Fruit fly (Drosophila melanogaster) whole organism, pupa: ENCODE results near the gene Ugt37A1.
A peak's percentile ranks its signal among the peaks of the same experiment; 100 is the strongest.

ENCODE experiments used
- CG10348 ChIP-seq: fragments of 200-800 bp; sonication (Bioruptor generic); IDR thresholded peaks from 2 replicates; pipeline ENCODE4 v1.3.6; 2022; ENCODE audit warnings: missing biosample characterization, missing genetic modification characterization
- CG12605 ChIP-seq: fragments of 200-800 bp; sonication (Bioruptor generic); IDR thresholded peaks from 2 replicates; pipeline ENCODE4 v1.3.6; 2022; ENCODE audit warnings: missing biosample characterization, missing genetic modification characterization
- CG13204 ChIP-seq: fragments of 200-800 bp; sonication (Bioruptor generic); optimal IDR thresholded peaks from 2 replicates; lab custom pipeline; 2018; ENCODE audit warnings: missing biosample characterization, mild to moderate bottlenecking, missing genetic modification characterization, moderate library complexity
- CG14655 ChIP-seq: fragments of 200-800 bp; sonication (Bioruptor generic); optimal IDR thresholded peaks from 3 replicates; lab custom pipeline; 2017; ENCODE audit warnings: mild to moderate bottlenecking, missing biosample characterization, missing genetic modification reagents, missing genetic modification characterization
- CG15710 ChIP-seq: fragments of 200-800 bp; sonication (Bioruptor generic); optimal IDR thresholded peaks from 2 replicates; lab custom pipeline; 2018; ENCODE audit warnings: missing biosample characterization, mild to moderate bottlenecking, missing genetic modification characterization, moderate library complexity
- CG17806 ChIP-seq: fragments of 200-800 bp; sonication (Bioruptor generic); optimal IDR thresholded peaks from 2 replicates; lab custom pipeline; 2018; ENCODE audit warnings: missing biosample characterization, mild to moderate bottlenecking, missing genetic modification characterization, moderate library complexity
- CG32121 ChIP-seq: fragments of 200-800 bp; sonication (Bioruptor generic); IDR thresholded peaks from 2 replicates; pipeline ENCODE4 v1.3.6; 2022; ENCODE audit warnings: missing biosample characterization, missing genetic modification characterization
- CG34367 ChIP-seq: fragments of 200-800 bp; sonication (Bioruptor generic); optimal IDR thresholded peaks from 2 replicates; lab custom pipeline; 2018; ENCODE audit warnings: missing biosample characterization, mild to moderate bottlenecking, missing genetic modification characterization
- CG4496 ChIP-seq: fragments of 200-800 bp; sonication (Bioruptor generic); IDR thresholded peaks from 3 replicates; pipeline ENCODE4 v1.3.6; 2022; ENCODE audit warnings: missing biosample characterization, missing genetic modification characterization
- CG8159 ChIP-seq: fragments of 200-800 bp; sonication (Bioruptor generic); optimal IDR thresholded peaks from 3 replicates; lab custom pipeline; 2018; ENCODE audit warnings: missing biosample characterization, mild to moderate bottlenecking, missing genetic modification characterization, moderate library complexity
- CG8301 ChIP-seq: fragments of 200-800 bp; sonication (Bioruptor generic); optimal IDR thresholded peaks from 2 replicates; lab custom pipeline; 2018; ENCODE audit warnings: missing biosample characterization, mild to moderate bottlenecking, missing genetic modification characterization
- CG9948 ChIP-seq: fragments of 200-800 bp; sonication (Bioruptor generic); optimal IDR thresholded peaks from 2 replicates; lab custom pipeline; 2018; ENCODE audit warnings: missing biosample characterization, mild to moderate bottlenecking, missing genetic modification characterization, moderate library complexity
- D1 ChIP-seq: fragments of 200-800 bp; sonication (Bioruptor generic); optimal IDR thresholded peaks from 2 replicates; lab custom pipeline; 2018; ENCODE audit warnings: missing biosample characterization, mild to moderate bottlenecking, missing genetic modification characterization, moderate library complexity
- EcR ChIP-seq: fragments of 200-800 bp; sonication (Bioruptor generic); optimal IDR thresholded peaks from 3 replicates; lab custom pipeline; 2019; ENCODE audit warnings: missing biosample characterization, missing genetic modification characterization, mild to moderate bottlenecking, moderate library complexity, missing genetic modification reagents
- Ets98B ChIP-seq: fragments of 200-800 bp; sonication (Bioruptor generic); IDR thresholded peaks from 2 replicates; pipeline ENCODE4 v1.3.6; 2022; ENCODE audit warnings: missing biosample characterization, missing genetic modification characterization
- Pif1A ChIP-seq: fragments of 200-800 bp; sonication (Bioruptor generic); optimal IDR thresholded peaks from 3 replicates; lab custom pipeline; 2016; ENCODE audit warnings: missing biosample characterization, missing genetic modification characterization
- Pif1B ChIP-seq: fragments of 200-800 bp; sonication (Bioruptor generic); optimal IDR thresholded peaks from 3 replicates; lab custom pipeline; 2016; ENCODE audit warnings: missing biosample characterization, missing genetic modification characterization
- Snoo ChIP-seq: fragments of 200-800 bp; sonication (Bioruptor generic); optimal IDR thresholded peaks from 3 replicates; lab custom pipeline; 2017; ENCODE audit warnings: missing biosample characterization, mild to moderate bottlenecking, missing genetic modification characterization, inconsistent platforms
- fd96Ca ChIP-seq: fragments of 200-800 bp; sonication (Bioruptor generic); IDR thresholded peaks from 3 replicates; pipeline ENCODE4 v1.3.6; 2022; ENCODE audit warnings: missing biosample characterization, missing genetic modification characterization
- gl ChIP-seq: fragments of 200-800 bp; sonication (Bioruptor generic); optimal IDR thresholded peaks from 2 replicates; lab custom pipeline; 2018; ENCODE audit warnings: missing biosample characterization, mild to moderate bottlenecking, missing genetic modification characterization
- rn ChIP-seq: fragments of 200-800 bp; sonication (Bioruptor generic); IDR thresholded peaks from 2 replicates; pipeline ENCODE4 v1.3.6; 2022; ENCODE audit warnings: missing biosample characterization, missing genetic modification characterization

Ugt37A1 gene

DNA sequence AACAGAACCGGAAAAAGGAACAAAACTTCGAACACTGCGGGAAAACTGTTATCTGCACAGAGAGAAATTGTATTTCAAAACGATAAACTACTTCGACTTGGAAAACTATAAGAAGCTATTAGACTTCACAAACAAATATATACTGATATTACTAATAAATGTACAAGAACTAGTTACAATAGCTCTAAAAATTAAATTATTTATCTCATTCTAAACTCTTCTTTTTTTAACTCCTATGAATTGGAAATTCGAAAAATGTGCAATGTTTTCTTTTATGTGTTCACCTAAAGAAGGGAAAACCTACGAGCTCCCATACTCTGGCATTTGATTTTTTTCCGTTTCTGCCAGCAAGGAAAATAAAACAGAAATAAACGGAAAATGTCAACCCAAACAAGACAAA is 27.5 kb upstream of the Ugt37A1 start:
- TF ChIP-seq CG4496 (GFP tag; lab: Robert Waterston, UW) (no peak), CG32121 (GFP tag; lab: Robert Waterston, UW) (no peak), CG12605 (no peak), CG17806 (no peak), CG15710 (tag; lab: Kevin White, UChicago) (no peak), CG14655 (GFP tag; lab: Kevin White, UChicago) (peak; percentile 53), CG8301 (tag; lab: Kevin White, UChicago) (peak; percentile 6), Ets98B (GFP tag; lab: Robert Waterston, UW) (0 out of 2 replicates have a peak, but pooled peaks have one; percentile 2), fd96Ca (GFP tag; lab: Robert Waterston, UW) (no peak)

DNA sequence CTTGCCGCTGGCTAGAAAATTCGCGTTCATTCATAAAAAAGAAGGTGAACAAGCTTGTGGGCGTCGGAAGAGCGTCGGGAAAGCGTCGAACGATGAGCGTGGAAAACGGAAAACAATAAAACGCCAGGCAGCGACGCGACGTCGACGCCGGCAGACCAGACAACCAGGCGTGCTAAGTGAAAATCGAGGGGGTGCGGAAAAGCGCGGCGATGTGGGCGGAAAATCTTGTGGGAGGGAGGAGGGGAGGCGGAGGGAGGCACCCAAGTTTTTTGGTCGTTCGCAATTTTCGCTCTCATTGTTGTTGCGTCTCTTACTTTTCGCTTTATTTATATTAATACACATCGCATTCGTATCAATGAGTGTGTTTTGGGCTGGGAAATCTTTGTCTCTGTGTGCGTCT is 27.0 kb upstream of the Ugt37A1 start:
- TF ChIP-seq gl (tag; lab: Kevin White, UChicago) (no peak), CG8301 (tag; lab: Kevin White, UChicago) (no peak), CG17806 (no peak), CG14655 (GFP tag; lab: Kevin White, UChicago) (no peak), Snoo (no peak), CG34367 (tag; lab: Kevin White, UChicago) (no peak), CG32121 (GFP tag; lab: Robert Waterston, UW) (peak; percentile 47; the same call in 1 of the 2 replicates), CG12605 (no peak), Pif1B (no peak), CG15710 (tag; lab: Kevin White, UChicago) (no peak), CG9948 (tag; lab: Kevin White, UChicago) (no peak), Ets98B (GFP tag; lab: Robert Waterston, UW) (0 out of 2 replicates have a peak, but pooled peaks have one; percentile 16)

DNA sequence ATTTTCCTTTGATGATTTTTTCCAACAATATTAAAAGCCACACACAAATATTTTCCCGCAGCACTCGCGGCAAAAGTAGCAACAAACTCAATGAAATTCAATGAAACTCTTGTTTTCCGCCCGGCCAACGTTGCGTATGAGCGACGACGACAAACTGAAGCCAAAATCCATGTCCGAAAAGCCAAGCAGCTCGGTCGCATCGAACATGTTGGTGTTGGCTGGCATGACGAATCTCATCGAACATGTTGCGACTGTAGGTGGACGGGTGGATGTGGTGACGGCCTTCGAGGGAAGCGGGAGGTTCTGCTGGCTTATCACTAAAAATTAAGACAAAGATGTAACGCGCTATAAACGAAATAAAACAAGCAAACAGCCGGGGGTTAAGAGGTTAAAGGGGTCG is 25.3 kb upstream of the Ugt37A1 start:
- TF ChIP-seq Pif1A (no peak), CG10348 (GFP tag; lab: Robert Waterston, UW) (no peak), Snoo (no peak), CG4496 (GFP tag; lab: Robert Waterston, UW) (peak; percentile 48; the same call in 1 of the 3 replicates), Ets98B (GFP tag; lab: Robert Waterston, UW) (no peak), fd96Ca (GFP tag; lab: Robert Waterston, UW) (0 out of 3 replicates have a peak, but pooled peaks have one; percentile 18)

DNA sequence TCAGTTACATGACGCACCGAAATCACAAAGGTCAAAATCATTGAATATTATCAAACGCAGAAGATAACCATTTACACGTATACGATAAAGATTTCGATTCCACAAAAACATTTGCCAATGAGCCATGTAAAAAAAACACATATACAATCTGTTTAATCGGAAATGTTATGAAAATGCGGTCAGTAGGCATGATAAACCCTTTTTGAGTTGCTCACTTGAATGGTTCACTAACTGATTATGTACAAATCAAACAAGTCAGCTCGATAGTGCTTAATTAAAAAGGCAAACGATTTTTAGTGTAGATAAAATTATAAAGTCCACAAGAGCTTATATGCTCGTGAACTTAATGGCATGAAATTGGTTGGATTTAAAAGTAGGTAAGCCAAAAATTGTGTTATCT is 23.1 kb upstream of the Ugt37A1 start:
- TF ChIP-seq CG13204 (GFP tag; lab: Kevin White, UChicago) (no peak), D1 (no peak), CG17806 (no peak), gl (tag; lab: Kevin White, UChicago) (no peak), CG34367 (tag; lab: Kevin White, UChicago) (no peak), Snoo (no peak), EcR (GFP tag; lab: Kevin White, UChicago) (no peak), CG14655 (GFP tag; lab: Kevin White, UChicago) (no peak), CG10348 (GFP tag; lab: Robert Waterston, UW) (no peak), CG15710 (tag; lab: Kevin White, UChicago) (no peak)
- TF ChIP-seq, all 21 proteins: peak for 0

DNA sequence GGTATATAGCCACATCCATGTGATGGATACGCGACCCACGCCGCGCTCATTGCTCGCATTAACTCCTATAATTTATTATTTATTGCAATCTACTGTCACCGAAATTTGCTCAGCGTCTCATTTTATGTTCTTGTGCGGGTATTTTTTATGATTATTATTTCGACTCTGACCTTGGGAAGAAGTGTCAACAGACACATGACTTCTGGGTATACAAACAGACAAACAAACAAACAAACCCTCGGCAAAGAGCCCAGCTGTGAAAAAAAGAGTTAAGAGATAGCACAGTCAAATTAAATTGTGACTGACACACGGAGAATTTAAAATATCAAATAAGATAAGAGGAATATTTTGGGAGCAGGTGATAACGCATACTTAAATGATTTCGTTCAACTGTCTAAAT is 16.1 kb upstream of the Ugt37A1 start:
- TF ChIP-seq D1: no peak
- TF ChIP-seq CG14655 (GFP tag; lab: Kevin White, UChicago): no peak
- TF ChIP-seq Snoo: no peak
- no peak for TF ChIP-seq CG15710 (tag; lab: Kevin White, UChicago)

DNA sequence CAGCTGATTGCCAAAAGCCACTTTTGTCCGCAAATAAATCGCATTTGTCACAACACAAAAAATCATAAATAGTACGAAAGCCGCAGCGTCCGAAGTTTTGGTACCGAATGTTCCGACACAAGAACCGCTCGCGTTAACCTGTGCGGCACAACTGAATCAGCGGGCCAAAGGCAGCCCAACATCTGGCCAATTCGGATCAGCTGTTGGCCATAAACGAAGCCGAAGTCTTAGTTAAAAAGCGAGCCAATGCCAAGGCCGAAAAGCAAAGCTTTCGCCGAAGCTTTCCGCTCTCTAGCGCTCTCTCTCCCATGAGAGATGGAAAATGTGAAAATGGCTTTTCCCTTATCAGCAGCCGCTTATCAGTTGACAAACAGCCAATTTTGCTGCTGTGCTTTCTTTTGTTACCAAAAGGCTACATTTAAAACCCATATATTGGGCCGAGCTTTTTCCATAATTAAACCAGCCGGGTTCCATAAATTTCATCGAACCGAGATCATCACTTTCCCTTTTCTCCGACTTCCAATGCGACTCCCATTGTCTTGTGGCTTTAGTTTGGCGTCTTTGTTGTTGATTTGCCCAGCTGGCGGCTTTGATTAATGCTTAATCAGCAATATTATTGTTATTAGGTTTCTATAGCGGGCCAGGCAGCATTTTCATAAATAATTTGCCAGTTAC is 8.4 kb upstream of the Ugt37A1 start, which contains the start of gene CG16798:
Gene CG16798 (minus strand): TSS at position 216 of the 675 bp plus-strand sequence.
- TF ChIP-seq CG14655 (GFP tag; lab: Kevin White, UChicago) (no peak), CG32121 (GFP tag; lab: Robert Waterston, UW) (no peak), Pif1A (no peak), fd96Ca (GFP tag; lab: Robert Waterston, UW) (no peak), rn (GFP tag; lab: Robert Waterston, UW) (no peak), Snoo (no peak)

DNA sequence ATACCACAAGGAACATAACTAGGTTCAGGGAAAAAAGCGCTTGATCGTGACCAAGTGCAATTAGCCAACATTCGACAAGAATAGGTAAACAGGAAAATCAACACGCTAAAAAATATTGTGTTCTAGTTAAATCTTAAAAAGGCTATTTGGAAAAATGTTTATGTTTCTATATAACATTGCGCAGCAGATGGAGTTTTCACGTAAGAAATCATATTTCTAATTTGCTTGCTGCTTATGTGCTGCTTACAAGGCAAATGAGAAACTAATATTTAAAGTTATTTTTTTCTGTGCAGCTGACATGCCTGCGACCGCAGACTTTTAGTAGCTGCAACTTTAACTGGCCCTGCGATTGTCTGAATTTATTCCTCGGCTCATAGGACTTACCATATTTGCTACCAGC is 7.4 kb upstream of the Ugt37A1 start:
- TF ChIP-seq CG17806 (peak; percentile 84), CG32121 (GFP tag; lab: Robert Waterston, UW) (no peak), Ets98B (GFP tag; lab: Robert Waterston, UW) (no peak), gl (tag; lab: Kevin White, UChicago) (peak; percentile 61), CG14655 (GFP tag; lab: Kevin White, UChicago) (peak; percentile 80), Pif1A (peak; percentile 70), CG9948 (tag; lab: Kevin White, UChicago) (peak; percentile 84), CG12605 (peak; percentile 68; the same call in 1 of the 2 replicates), CG10348 (GFP tag; lab: Robert Waterston, UW) (no peak), EcR (GFP tag; lab: Kevin White, UChicago) (no peak), CG15710 (tag; lab: Kevin White, UChicago) (peak; percentile 78), CG13204 (GFP tag; lab: Kevin White, UChicago) (peak; percentile 46), D1 (no peak), CG8301 (tag; lab: Kevin White, UChicago) (peak; percentile 68), Pif1B (peak; percentile 65), CG34367 (tag; lab: Kevin White, UChicago) (peak; percentile 77), fd96Ca (GFP tag; lab: Robert Waterston, UW) (no peak), Snoo (no peak), CG4496 (GFP tag; lab: Robert Waterston, UW) (peak; percentile 69; the same call in 2 of the 3 replicates), CG8159 (tag; lab: Kevin White, UChicago) (peak; percentile 85), rn (GFP tag; lab: Robert Waterston, UW) (no peak)
